Worm (Caenorhabditis elegans) whole organism, L1 larva: ENCODE results near the gene Y68A4A.13.

Experiments used
- aly-2 ChIP-seq: fragments of 150-350 bp; optimal IDR thresholded peaks from 2 replicates; lab custom pipeline; 2014; ENCODE audit warnings: missing biosample characterization, missing genetic modification characterization
- ceh-88 ChIP-seq: fragments of 200-800 bp; sonication (Bioruptor generic); IDR thresholded peaks from 2 replicates; pipeline ENCODE4 v1.3.6; 2022; ENCODE audit warnings: missing genetic modification characterization, missing compliant biosample characterization
- egl-27 ChIP-seq, 2 experiments: fragments of 150-350 bp in 1 of 2; sonication (generic microtip); optimal IDR thresholded peaks; 3 replicates each; lab custom pipeline; 2017 to 2018; ENCODE audit warnings: missing biosample characterization in 2 of 2, missing genetic modification characterization in 2 of 2, missing genetic modification reagents in 2 of 2
- fkh-10 ChIP-seq: sonication (generic microtip); optimal IDR thresholded peaks from 2 replicates; lab custom pipeline; 2017; ENCODE audit warnings: missing biosample characterization, missing genetic modification reagents, missing genetic modification characterization
- fos-1 ChIP-seq: fragments of 150-350 bp; optimal IDR thresholded peaks from 2 replicates; lab custom pipeline; 2014; ENCODE audit warnings: missing biosample characterization, missing genetic modification characterization
- grh-1 ChIP-seq: fragments of 200-800 bp; sonication (Bioruptor generic); IDR thresholded peaks from 2 replicates; pipeline ENCODE4 v1.3.6; 2022; ENCODE audit warnings: missing genetic modification reagents, missing genetic modification characterization, missing compliant biosample characterization
- lin-14 ChIP-seq: fragments of 200-800 bp; sonication (Bioruptor generic); optimal IDR thresholded peaks from 2 replicates; lab custom pipeline; 2018; ENCODE audit warnings: mild to moderate bottlenecking, missing genetic modification characterization, moderate library complexity, missing compliant biosample characterization
- lsy-2 ChIP-seq, 2 experiments: fragments of 150-350 bp; optimal IDR thresholded peaks; 2 replicates each; lab custom pipeline; 2014; ENCODE audit warnings: missing biosample characterization in 2 of 2, missing genetic modification characterization in 2 of 2
- nhr-28 ChIP-seq: fragments of 150-350 bp; optimal IDR thresholded peaks from 2 replicates; lab custom pipeline; 2014; ENCODE audit warnings: missing biosample characterization, missing genetic modification characterization
- pqm-1 ChIP-seq: sonication (generic microtip); optimal IDR thresholded peaks from 3 replicates; lab custom pipeline; 2017; ENCODE audit warnings: missing biosample characterization, missing genetic modification characterization
- snpc-4 ChIP-seq: fragments of 150-350 bp; optimal IDR thresholded peaks from 2 replicates; lab custom pipeline; 2014; ENCODE audit warnings: missing biosample characterization, missing genetic modification characterization
- sox-4 ChIP-seq: sonication (generic microtip); optimal IDR thresholded peaks from 2 replicates; lab custom pipeline; 2016; ENCODE audit warnings: missing genetic modification characterization, missing compliant biosample characterization
- unc-86 ChIP-seq: sonication (generic microtip); optimal IDR thresholded peaks from 2 replicates; lab custom pipeline; 2016; ENCODE audit warnings: missing genetic modification characterization, missing compliant biosample characterization
- zip-4 ChIP-seq: fragments of 200-800 bp; sonication (Bioruptor generic); optimal IDR thresholded peaks from 2 replicates; lab custom pipeline; 2018; ENCODE audit warnings: mild to moderate bottlenecking, missing genetic modification characterization, moderate library complexity, missing compliant biosample characterization

DNA sequence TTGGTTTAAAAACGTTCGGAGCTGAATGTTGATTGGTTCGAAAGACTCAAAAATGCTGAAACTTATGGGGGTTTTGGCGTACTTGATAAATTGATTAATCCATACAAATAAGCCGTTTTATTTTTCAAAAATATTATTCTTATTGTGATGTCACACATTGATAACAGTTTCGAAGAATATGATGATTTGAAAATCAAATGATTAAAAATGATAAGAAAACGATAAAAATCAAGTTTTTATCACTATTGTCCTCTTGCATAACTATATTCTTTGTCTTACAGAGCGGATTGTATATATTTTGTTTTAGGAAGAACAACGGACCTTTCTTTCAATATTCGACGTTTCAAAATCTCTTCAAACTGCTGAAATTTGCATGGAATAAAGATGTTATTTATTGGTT, 35.1 kb upstream of the Y68A4A.13 start:
- TF ChIP-seq zip-4 (GFP tag; lab: Kevin White, UChicago) (no peak), egl-27 (tag; optimal IDR thresholded peaks at IDR 0.05; lab: Kevin White, UChicago) (no peak), lin-14 (GFP tag; lab: Kevin White, UChicago) (no peak), grh-1 (GFP tag; lab: Robert Waterston, UW) (no peak), unc-86 (tag; lab: Kevin White, UChicago) (no peak), sox-4 (tag; lab: Kevin White, UChicago) (no peak), nhr-28 (no peak), aly-2 (tag; lab: Kevin White, UChicago) (no peak), ceh-88 (GFP tag; lab: Robert Waterston, UW) (no peak), lsy-2 (tag; optimal IDR thresholded peaks at IDR 0.05; lab: Kevin White, UChicago) (no peak), snpc-4 (tag; lab: Kevin White, UChicago) (no peak), pqm-1 (tag; lab: Kevin White, UChicago) (no peak), fos-1 (no peak), fkh-10 (GFP tag; lab: Kevin White, UChicago) (no peak)
